Worm (Caenorhabditis elegans): ENCODE results near the gene fbxa-188.
A peak's percentile ranks its signal among the peaks of the same experiment; 100 is the strongest.

Gene fbxa-188

DNA sequence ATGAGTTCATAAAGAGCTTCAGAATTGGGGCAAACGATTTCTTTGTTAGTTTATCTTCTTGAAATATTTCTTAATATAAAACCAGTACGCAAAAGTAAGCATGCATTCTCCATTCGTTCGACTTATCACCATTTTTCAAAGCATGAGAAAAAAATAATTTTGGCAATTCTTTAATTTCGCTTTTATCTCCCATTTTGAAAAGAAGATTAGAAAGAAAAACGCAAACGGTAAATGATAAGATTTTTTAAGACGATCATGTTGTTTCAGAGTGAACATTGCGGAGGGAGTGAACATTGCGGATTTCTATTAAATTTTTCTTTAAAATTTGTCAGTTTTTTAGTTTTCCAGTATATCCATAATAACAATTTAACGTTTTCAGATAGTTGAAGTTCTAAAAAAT, 5.4 kb downstream of the fbxa-188 start:
- no peak for TF ChIP-seq hlh-11 (tag; optimal IDR thresholded peaks at IDR 0.05)

DNA sequence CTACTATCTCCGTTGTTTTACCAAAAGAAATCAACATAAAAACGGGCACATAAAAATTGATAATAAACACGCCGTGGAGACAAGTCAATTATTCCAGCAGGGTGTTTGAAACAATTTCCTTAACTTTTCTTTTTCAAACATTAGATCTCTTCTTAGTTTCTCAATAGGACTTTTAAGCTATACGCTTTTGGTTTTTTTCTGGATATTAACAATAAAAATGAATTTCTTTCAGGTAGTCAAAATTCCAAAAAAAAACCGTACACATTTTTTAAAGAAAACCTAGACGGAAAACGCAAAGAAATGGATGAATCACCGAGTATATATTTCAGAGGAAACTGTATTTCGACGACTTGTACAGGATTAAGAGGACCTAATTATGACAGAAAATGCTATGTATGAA, 13.4 kb downstream of the fbxa-188 start, which contains the start of gene fbxa-185:
fbxa-185 (plus strand) TSS at position 301 of the 400 bp plus-strand sequence.
- no peak for TF ChIP-seq D1046.2 (GFP tag; IDR thresholded peaks at IDR 0.05)
- no peak for TF ChIP-seq T20F7.1 (GFP tag; optimal IDR thresholded peaks at IDR 0.05)
- no peak for TF ChIP-seq tra-1 (GFP tag; IDR thresholded peaks at IDR 0.05)
- no peak for TF ChIP-seq Y5F2A.4 (GFP tag; optimal IDR thresholded peaks at IDR 0.05)
- TF ChIP-seq arid-1 (GFP tag; conservative IDR thresholded peaks at IDR 0.05) = no peak
- TF ChIP-seq zfp-3 (GFP tag; conservative IDR thresholded peaks at IDR 0.05) = no peak
- no peak for TF ChIP-seq nhr-237 (tag; optimal IDR thresholded peaks at IDR 0.05)
- no peak for TF ChIP-seq spr-1 (tag; optimal IDR thresholded peaks at IDR 0.05)
- no peak for TF ChIP-seq nhr-48 (tag; optimal IDR thresholded peaks at IDR 0.05)
- no peak for TF ChIP-seq daf-19 (GFP tag; conservative IDR thresholded peaks at IDR 0.05)
- no peak for TF ChIP-seq mdl-1 (tag; optimal IDR thresholded peaks at IDR 0.05)
- no peak for TF ChIP-seq F26F4.8 (GFP tag; conservative IDR thresholded peaks at IDR 0.05)
- TF ChIP-seq ceh-32 (tag; optimal IDR thresholded peaks at IDR 0.05; ENCODE audit: poor library complexity) = no peak
- TF ChIP-seq ama-1 (optimal IDR thresholded peaks at IDR 0.05) = no peak
- no peak for TF ChIP-seq ZK546.5 (tag; optimal IDR thresholded peaks at IDR 0.05)
- no peak for TF ChIP-seq nhr-76 (tag; optimal IDR thresholded peaks at IDR 0.05)

DNA sequence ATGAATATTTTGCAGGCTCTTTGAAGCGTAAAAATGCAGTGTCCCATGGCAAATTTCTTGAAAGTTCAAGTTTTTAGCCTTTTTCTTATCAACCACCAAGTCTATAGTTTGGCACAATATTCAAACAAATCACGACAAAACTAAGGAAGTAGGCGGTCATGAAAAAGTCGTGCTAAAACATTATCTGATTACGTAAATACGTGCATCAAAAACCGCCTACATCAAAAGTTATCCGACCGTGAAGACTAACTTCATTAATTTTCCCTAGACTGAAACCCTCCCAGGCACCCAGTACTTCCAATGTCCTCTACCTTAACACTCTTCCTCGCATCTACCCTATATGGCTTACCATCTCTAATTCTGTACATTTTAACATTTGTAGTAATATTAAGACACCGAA, 16.2 kb downstream of the fbxa-188 start, which contains the start of gene srg-44:
srg-44 (plus strand) TSS at position 301 of the 400 bp plus-strand sequence.
- TF ChIP-seq zip-2 (tag; optimal IDR thresholded peaks at IDR 0.05) = no peak
- peak; percentile 17 for TF ChIP-seq aha-1 (tag)

DNA sequence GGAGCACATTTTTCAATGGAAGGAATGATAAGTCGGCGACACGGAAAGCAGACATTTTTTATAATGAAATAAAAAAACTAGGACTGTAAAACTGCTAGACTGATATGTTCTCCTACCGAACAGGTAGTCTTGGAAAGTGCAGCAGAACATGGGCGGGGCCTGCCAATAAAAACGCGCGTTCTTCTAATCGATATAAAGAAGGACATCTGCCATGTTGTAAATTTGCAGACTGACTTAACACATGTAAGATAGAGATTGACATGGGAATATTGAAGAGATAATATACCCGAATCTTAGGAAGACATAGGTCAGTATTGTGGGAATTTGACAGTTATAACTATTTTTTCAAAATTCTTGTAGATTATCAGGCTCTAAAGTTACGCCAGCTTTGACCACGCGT, 16.9 kb downstream of the fbxa-188 start, which contains the start of gene sdz-16:
sdz-16 (minus strand) TSS at position 101 of the 400 bp plus-strand sequence.
- TF ChIP-seq zag-1 (tag; optimal IDR thresholded peaks at IDR 0.05) (no peak), nhr-237 (tag; optimal IDR thresholded peaks at IDR 0.05) (no peak), php-3 (GFP tag; IDR thresholded peaks at IDR 0.05) (no peak), daf-16 (GFP tag; optimal IDR thresholded peaks at IDR 0.05) (no peak), daf-16 (tag; optimal IDR thresholded peaks at IDR 0.05) (no peak), daf-19 (GFP tag; conservative IDR thresholded peaks at IDR 0.05) (no peak), ceh-28 (tag; optimal IDR thresholded peaks at IDR 0.05) (no peak), unc-62 (GFP tag; optimal IDR thresholded peaks at IDR 0.05 in 1 of 2) (no peak), unc-62 (tag; optimal IDR thresholded peaks at IDR 0.05) (no peak), Y105C5A.15 (GFP tag; IDR thresholded peaks at IDR 0.05) (no peak), attf-4 (tag; optimal IDR thresholded peaks at IDR 0.05) (no peak), ztf-11 (tag; optimal IDR thresholded peaks at IDR 0.05) (no peak), nhr-111 (GFP tag; optimal IDR thresholded peaks at IDR 0.05) (no peak), zip-11 (GFP tag; IDR thresholded peaks at IDR 0.05) (no peak), F26F4.8 (GFP tag; conservative IDR thresholded peaks at IDR 0.05) (no peak), nhr-102 (tag; optimal IDR thresholded peaks at IDR 0.05) (no peak), nhr-25 (tag; optimal IDR thresholded peaks at IDR 0.05; ENCODE audit: borderline replicate concordance, insufficient read depth) (no peak), daf-12 (tag; optimal IDR thresholded peaks at IDR 0.05) (no peak), dpl-1 (GFP tag; optimal IDR thresholded peaks at IDR 0.05) (no peak), skn-1 (tag; optimal IDR thresholded peaks at IDR 0.05) (no peak), hmg-1.1 (GFP tag; IDR thresholded peaks at IDR 0.05) (no peak), lim-7 (GFP tag; IDR thresholded peaks at IDR 0.05) (no peak)
